Worm (Caenorhabditis elegans): Measurements from ENCODE around the gene pck-1.

- TF ChIP-seq dve-1 (tag; optimal IDR thresholded peaks at IDR 0.05; ENCODE audit: insufficient read depth) (no peak), ceh-82 (tag; optimal IDR thresholded peaks at IDR 0.05) (no peak), ztf-11 (tag; optimal IDR thresholded peaks at IDR 0.05) (no peak), ceh-20 (GFP tag; IDR thresholded peaks at IDR 0.05) (no peak)
These were observed 36.4 kb downstream of the pck-1 start for ce11 chrIII:29626-30025.

Data from whole organism, L4 larva.